Worm (Caenorhabditis elegans): ENCODE data around the gene F17C11.22.

ce11 chrV:11004094-11004493 lies 34.1 kb upstream of the F17C11.22 start:
- TF ChIP-seq ceh-30 (tag; optimal IDR thresholded peaks at IDR 0.05) = no peak
- TF ChIP-seq ceh-34 (tag; optimal IDR thresholded peaks at IDR 0.05) = no peak
- no peak for TF ChIP-seq fkh-6 (tag; optimal IDR thresholded peaks at IDR 0.05)

Measured in whole organism, late embryonic.